ENCODE assay signal across 1 fruit fly cellular context in genomic region chr3L:11047877-11048276, dm6.
TF ChIP-seq lines count a peak whose summit lies in the region.

No protein-coding gene starts in this region.

TF ChIP-seq in whole organism, embryonic, 481 proteins besides CTCF, POLR2A, EP300 and RAD21 (continued from another document and continues in another):
- TF ChIP-seq gsb (GFP tag; IDR thresholded peaks at IDR 0.05; lab: Robert Waterston, UW) (peak; percentile 68), MTF-1 (GFP tag; optimal IDR thresholded peaks at IDR 0.05; lab: Kevin White, UChicago; ENCODE audit: borderline replicate concordance) (peak; percentile 67), CG4328 (GFP tag; optimal IDR thresholded peaks at IDR 0.05; lab: Kevin White, UChicago) (peak; percentile 66), prd (optimal IDR thresholded peaks at IDR 0.05; lab: Kevin White, UChicago) (no peak), prd (GFP tag; IDR thresholded peaks at IDR 0.05; lab: Robert Waterston, UW) (peak; percentile 84), CG18476 (GFP tag; optimal IDR thresholded peaks at IDR 0.05; lab: Kevin White, UChicago) (peak; percentile 12), CG11247 (GFP tag; IDR thresholded peaks at IDR 0.05; lab: Robert Waterston, UW) (peak; percentile 90), Asciz (GFP tag; optimal IDR thresholded peaks at IDR 0.05; lab: Kevin White, UChicago) (peak; percentile 51), Mes4 (GFP tag; optimal IDR thresholded peaks at IDR 0.05; lab: Kevin White, UChicago) (peak; percentile 81), Dad (GFP tag; optimal IDR thresholded peaks at IDR 0.05; lab: Kevin White, UChicago) (peak; percentile 65), trh (GFP tag; optimal IDR thresholded peaks at IDR 0.05; lab: Kevin White, UChicago) (peak; percentile 28), ind (GFP tag; optimal IDR thresholded peaks at IDR 0.05; lab: Kevin White, UChicago) (peak; percentile 59), CG16815 (GFP tag; optimal IDR thresholded peaks at IDR 0.05; lab: Kevin White, UChicago) (peak; percentile 49), cg (GFP tag; optimal IDR thresholded peaks at IDR 0.05; lab: Kevin White, UChicago) (no peak), Fer2 (tag; optimal IDR thresholded peaks at IDR 0.05; lab: Kevin White, UChicago) (peak; percentile 36), crol (GFP tag; IDR thresholded peaks at IDR 0.05; lab: Robert Waterston, UW) (no peak; the same call in 1 of the 2 replicates), CG8478 (optimal IDR thresholded peaks at IDR 0.05; lab: Kevin White, UChicago) (no peak), Xbp1 (GFP tag; optimal IDR thresholded peaks at IDR 0.05; lab: Kevin White, UChicago) (peak; percentile 89), CG10959 (GFP tag; IDR thresholded peaks at IDR 0.05; lab: Robert Waterston, UW) (peak; percentile 81), jumu (GFP tag; optimal IDR thresholded peaks at IDR 0.05; lab: Kevin White, UChicago) (peak; percentile 63), ttk (GFP tag; IDR thresholded peaks at IDR 0.05; lab: Robert Waterston, UW) (peak; percentile 42; the same call in 1 of the 2 replicates), Myb (GFP tag; optimal IDR thresholded peaks at IDR 0.05; lab: Kevin White, UChicago) (peak; percentile 96), odd (GFP tag; optimal IDR thresholded peaks at IDR 0.05; lab: Kevin White, UChicago) (peak; percentile 52), CG6791 (GFP tag; IDR thresholded peaks at IDR 0.05; lab: Robert Waterston, UW; ENCODE audit: partially characterized antibody) (0 out of 3 replicates have a peak, but pooled peaks have one; percentile 9), Abd-B (GFP tag; optimal IDR thresholded peaks at IDR 0.05; lab: Kevin White, UChicago) (no peak), CG14965 (GFP tag; optimal IDR thresholded peaks at IDR 0.05; lab: Kevin White, UChicago; ENCODE audit: borderline replicate concordance) (peak; percentile 90), CG7987 (GFP tag; optimal IDR thresholded peaks at IDR 0.05; lab: Kevin White, UChicago) (peak; percentile 85), sug (tag; optimal IDR thresholded peaks at IDR 0.05; lab: Kevin White, UChicago) (peak; percentile 61), Spps (tag; optimal IDR thresholded peaks at IDR 0.05; lab: Kevin White, UChicago) (peak; percentile 6), Ets65A (GFP tag; lab: Kevin White, UChicago) (peak; percentile 96), pzg (GFP tag; optimal IDR thresholded peaks at IDR 0.05; lab: Kevin White, UChicago) (peak; percentile 7), tap (tag; optimal IDR thresholded peaks at IDR 0.05; lab: Kevin White, UChicago) (no peak), twi (tag; optimal IDR thresholded peaks at IDR 0.05; lab: Kevin White, UChicago) (peak; percentile 53), Kr (GFP tag; optimal IDR thresholded peaks at IDR 0.05; lab: Kevin White, UChicago) (no peak), B-H2 (GFP tag; optimal IDR thresholded peaks at IDR 0.05; lab: Kevin White, UChicago) (peak; percentile 71), pnt (GFP tag; optimal IDR thresholded peaks at IDR 0.05; lab: Kevin White, UChicago) (peak; percentile 76), CG8089 (GFP tag; optimal IDR thresholded peaks at IDR 0.05; lab: Kevin White, UChicago) (peak; percentile 91), kah (GFP tag; optimal IDR thresholded peaks at IDR 0.05; lab: Kevin White, UChicago) (peak; percentile 42), HLH54F (GFP tag; optimal IDR thresholded peaks at IDR 0.05; lab: Kevin White, UChicago) (peak; percentile 44), pita (GFP tag; optimal IDR thresholded peaks at IDR 0.05; lab: Kevin White, UChicago) (peak; percentile 26), grau (tag; optimal IDR thresholded peaks at IDR 0.05; lab: Kevin White, UChicago) (peak; percentile 70), CG30431 (GFP tag; optimal IDR thresholded peaks at IDR 0.05; lab: Kevin White, UChicago) (peak; percentile 71), CG7745 (tag; optimal IDR thresholded peaks at IDR 0.05; lab: Kevin White, UChicago) (no peak), BtbVII (GFP tag; optimal IDR thresholded peaks at IDR 0.05; lab: Kevin White, UChicago) (peak; percentile 24), Dfd (GFP tag; optimal IDR thresholded peaks at IDR 0.05; lab: Kevin White, UChicago) (no peak), ro (GFP tag; IDR thresholded peaks at IDR 0.05; lab: Robert Waterston, UW) (no peak; the same call in 1 of the 2 replicates), CrebB (tag; optimal IDR thresholded peaks at IDR 0.05; lab: Kevin White, UChicago) (peak; percentile 24), D (optimal IDR thresholded peaks at IDR 0.05; lab: Kevin White, UChicago) (no peak), D (GFP tag; optimal IDR thresholded peaks at IDR 0.05; lab: Kevin White, UChicago) (peak; percentile 51), CG12071 (GFP tag; optimal IDR thresholded peaks at IDR 0.05; lab: Kevin White, UChicago) (peak; percentile 66), CG32767 (GFP tag; IDR thresholded peaks at IDR 0.05; lab: Robert Waterston, UW) (no peak), Lim3 (GFP tag; IDR thresholded peaks at IDR 0.05; lab: Robert Waterston, UW) (no peak), toy (GFP tag; IDR thresholded peaks at IDR 0.05; lab: Robert Waterston, UW) (no peak), caup (GFP tag; optimal IDR thresholded peaks at IDR 0.05; lab: Kevin White, UChicago; ENCODE audit: severe bottlenecking) (peak; percentile 78), ash1 (GFP tag; optimal IDR thresholded peaks at IDR 0.05; lab: Kevin White, UChicago) (peak; percentile 24), Fer1 (GFP tag; optimal IDR thresholded peaks at IDR 0.05; lab: Kevin White, UChicago) (peak; percentile 57), Lpt (GFP tag; optimal IDR thresholded peaks at IDR 0.05; lab: Kevin White, UChicago) (no peak), B-H1 (GFP tag; IDR thresholded peaks at IDR 0.05; lab: Robert Waterston, UW) (no peak; the same call in 2 of the 3 replicates), CG5180 (GFP tag; optimal IDR thresholded peaks at IDR 0.05; lab: Kevin White, UChicago) (peak; percentile 66), CG7357 (GFP tag; IDR thresholded peaks at IDR 0.05; lab: Robert Waterston, UW) (peak; percentile 57; the same call in 2 of the 3 replicates), CG12155 (GFP tag; optimal IDR thresholded peaks at IDR 0.05; lab: Kevin White, UChicago) (peak; percentile 38), Side (GFP tag; optimal IDR thresholded peaks at IDR 0.05; lab: Kevin White, UChicago) (peak; percentile 70), Ssrp (tag; optimal IDR thresholded peaks at IDR 0.05; lab: Kevin White, UChicago) (peak; percentile 39), Scr (GFP tag; IDR thresholded peaks at IDR 0.05; lab: Robert Waterston, UW; ENCODE audit: partially characterized antibody) (no peak), rib (GFP tag; IDR thresholded peaks at IDR 0.05; lab: Robert Waterston, UW) (no peak), CG17829 (tag; optimal IDR thresholded peaks at IDR 0.05; lab: Kevin White, UChicago) (peak; percentile 82), emc (GFP tag; optimal IDR thresholded peaks at IDR 0.05; lab: Kevin White, UChicago) (peak; percentile 40), CG10979 (tag; optimal IDR thresholded peaks at IDR 0.05; lab: Kevin White, UChicago) (peak; percentile 89), CG3407 (GFP tag; optimal IDR thresholded peaks at IDR 0.05; lab: Kevin White, UChicago) (peak; percentile 52), Hsf (GFP tag; optimal IDR thresholded peaks at IDR 0.05; lab: Kevin White, UChicago) (peak; percentile 83), Hey (tag; optimal IDR thresholded peaks at IDR 0.05; lab: Kevin White, UChicago) (peak; percentile 30), CG2889 (GFP tag; IDR thresholded peaks at IDR 0.05; lab: Robert Waterston, UW) (no peak), dati (GFP tag; IDR thresholded peaks at IDR 0.05; lab: Robert Waterston, UW) (peak; percentile 36; the same call in 1 of the 2 replicates), exex (tag; optimal IDR thresholded peaks at IDR 0.05; lab: Kevin White, UChicago) (no peak), esg (GFP tag; conservative IDR thresholded peaks at IDR 0.05; lab: Robert Waterston, UW) (no peak), CG2678 (tag; optimal IDR thresholded peaks at IDR 0.05; lab: Kevin White, UChicago) (peak; percentile 54), jing (GFP tag; optimal IDR thresholded peaks at IDR 0.05; lab: Kevin White, UChicago) (peak; percentile 45), CG42726 (GFP tag; IDR thresholded peaks at IDR 0.05; lab: Robert Waterston, UW; ENCODE audit: partially characterized antibody) (no peak; the same call in 1 of the 2 replicates), abd-A (tag; optimal IDR thresholded peaks at IDR 0.05; lab: Kevin White, UChicago) (no peak), CG4404 (GFP tag; IDR thresholded peaks at IDR 0.05; lab: Robert Waterston, UW) (no peak; the same call in 1 of the 2 replicates), aop (GFP tag; IDR thresholded peaks at IDR 0.05; lab: Robert Waterston, UW) (peak; percentile 42; the same call in 1 of the 2 replicates), Atf-2 (GFP tag; optimal IDR thresholded peaks at IDR 0.05; lab: Kevin White, UChicago) (peak; percentile 79), CG1024 (GFP tag; IDR thresholded peaks at IDR 0.05; lab: Robert Waterston, UW) (peak; percentile 68), Sry-δ (GFP tag; optimal IDR thresholded peaks at IDR 0.05; lab: Kevin White, UChicago) (peak; percentile 44), fd96Cb (tag; optimal IDR thresholded peaks at IDR 0.05; lab: Kevin White, UChicago) (peak; percentile 55), Taf1 (GFP tag; IDR thresholded peaks at IDR 0.05; lab: Robert Waterston, UW) (peak; percentile 64), CG32772 (GFP tag; IDR thresholded peaks at IDR 0.05; lab: Robert Waterston, UW) (peak; percentile 80), Optix (GFP tag; IDR thresholded peaks at IDR 0.05; lab: Robert Waterston, UW) (peak; percentile 74), MESR4 (GFP tag; optimal IDR thresholded peaks at IDR 0.05; lab: Kevin White, UChicago) (no peak), TFAM (GFP tag; optimal IDR thresholded peaks at IDR 0.05; lab: Kevin White, UChicago) (no peak), hb (GFP tag; IDR thresholded peaks at IDR 0.05; lab: Robert Waterston, UW; ENCODE audit: partially characterized antibody) (no peak), ranshi (GFP tag; IDR thresholded peaks at IDR 0.05; lab: Robert Waterston, UW) (peak; percentile 72), CG4360 (GFP tag; IDR thresholded peaks at IDR 0.05; lab: Robert Waterston, UW) (no peak; the same call in 1 of the 2 replicates), Aef1 (GFP tag; IDR thresholded peaks at IDR 0.05; lab: Robert Waterston, UW) (peak; percentile 53), nom (GFP tag; optimal IDR thresholded peaks at IDR 0.05; lab: Kevin White, UChicago) (no peak), Doc3 (GFP tag; IDR thresholded peaks at IDR 0.05; lab: Robert Waterston, UW; ENCODE audit: partially characterized antibody) (no peak), Awh (GFP tag; IDR thresholded peaks at IDR 0.05; lab: Robert Waterston, UW) (peak; percentile 61; the same call in 1 of the 2 replicates), CG14050 (GFP tag; IDR thresholded peaks at IDR 0.05; lab: Robert Waterston, UW) (peak; percentile 49; the same call in 2 of the 3 replicates), bbx (GFP tag; IDR thresholded peaks at IDR 0.05; lab: Robert Waterston, UW; ENCODE audit: partially characterized antibody) (no peak), H15 (GFP tag; IDR thresholded peaks at IDR 0.05; lab: Robert Waterston, UW) (peak; percentile 77), CHES-1-like (GFP tag; optimal IDR thresholded peaks at IDR 0.05; lab: Kevin White, UChicago) (peak; percentile 30), CG18764 (GFP tag; optimal IDR thresholded peaks at IDR 0.05; lab: Kevin White, UChicago) (peak; percentile 59), knrl (GFP tag; IDR thresholded peaks at IDR 0.05; lab: Robert Waterston, UW; ENCODE audit: partially characterized antibody) (peak; percentile 32; the same call in 1 of the 3 replicates), nau (GFP tag; optimal IDR thresholded peaks at IDR 0.05; lab: Kevin White, UChicago) (peak; percentile 64), CG11696 (GFP tag; IDR thresholded peaks at IDR 0.05; lab: Robert Waterston, UW) (no peak), Mrtf (GFP tag; IDR thresholded peaks at IDR 0.05; lab: Robert Waterston, UW) (peak; percentile 82), CG10321 (GFP tag; IDR thresholded peaks at IDR 0.05; lab: Robert Waterston, UW) (no peak), gcm2 (GFP tag; optimal IDR thresholded peaks at IDR 0.05; lab: Kevin White, UChicago) (no peak), CG14014 (GFP tag; IDR thresholded peaks at IDR 0.05; lab: Robert Waterston, UW) (peak; percentile 66; the same call in 1 of the 2 replicates), cad (GFP tag; optimal IDR thresholded peaks at IDR 0.05; lab: Kevin White, UChicago) (no peak), Sox102F (GFP tag; optimal IDR thresholded peaks at IDR 0.05; lab: Kevin White, UChicago) (peak; percentile 70), dmrt99B (tag; optimal IDR thresholded peaks at IDR 0.05; lab: Kevin White, UChicago) (peak; percentile 54), ara (GFP tag; IDR thresholded peaks at IDR 0.05; lab: Robert Waterston, UW) (peak; percentile 55; the same call in 1 of the 2 replicates), stc (GFP tag; IDR thresholded peaks at IDR 0.05; lab: Robert Waterston, UW) (peak; percentile 60), Nf-YC (tag; optimal IDR thresholded peaks at IDR 0.05; lab: Kevin White, UChicago) (peak; percentile 42), CG4707 (GFP tag; optimal IDR thresholded peaks at IDR 0.05; lab: Kevin White, UChicago) (peak; percentile 54), tio (GFP tag; optimal IDR thresholded peaks at IDR 0.05; lab: Kevin White, UChicago) (peak; percentile 33), ewg (GFP tag; optimal IDR thresholded peaks at IDR 0.05; lab: Kevin White, UChicago) (peak; percentile 72), cas (GFP tag; IDR thresholded peaks at IDR 0.05; lab: Robert Waterston, UW) (no peak), bsh (GFP tag; optimal IDR thresholded peaks at IDR 0.05; lab: Kevin White, UChicago) (peak in 1 of 2 experiments; percentile 72), CG10654 (GFP tag; optimal IDR thresholded peaks at IDR 0.05; lab: Kevin White, UChicago) (peak; percentile 45), CG15011 (GFP tag; optimal IDR thresholded peaks at IDR 0.05; lab: Kevin White, UChicago) (peak; percentile 16), CG6813 (GFP tag; optimal IDR thresholded peaks at IDR 0.05; lab: Kevin White, UChicago) (peak; percentile 63), CG9727 (GFP tag; optimal IDR thresholded peaks at IDR 0.05; lab: Kevin White, UChicago) (peak; percentile 68), btn (GFP tag; optimal IDR thresholded peaks at IDR 0.05; lab: Kevin White, UChicago) (peak; percentile 42), Hr78 (GFP tag; optimal IDR thresholded peaks at IDR 0.05; lab: Kevin White, UChicago) (no peak), Dip2 (GFP tag; IDR thresholded peaks at IDR 0.05; lab: Robert Waterston, UW) (no peak), sc (optimal IDR thresholded peaks at IDR 0.05; lab: Kevin White, UChicago) (no peak), sc (GFP tag; optimal IDR thresholded peaks at IDR 0.05; lab: Kevin White, UChicago) (peak; percentile 63), pho (GFP tag; optimal IDR thresholded peaks at IDR 0.05; lab: Kevin White, UChicago) (peak; percentile 21)
